Fruit fly (Drosophila melanogaster) whole organism, embryonic: ENCODE measurements around the gene nudC.

ENCODE experiments used
- Ada2b ChIP-seq: fragments of 200-800 bp; sonication (Bioruptor generic); IDR thresholded peaks from 2 replicates; pipeline ENCODE4 v1.3.6; 2022; ENCODE audit warnings: missing biosample characterization, missing genetic modification characterization
- Adf1 ChIP-seq: fragments of 200-800 bp; sonication (Bioruptor generic); IDR thresholded peaks from 2 replicates; pipeline ENCODE4 v1.3.6; 2022; ENCODE audit warnings: missing biosample characterization, missing genetic modification characterization
- Atf6 ChIP-seq: fragments of 200-800 bp; sonication (Bioruptor generic); IDR thresholded peaks from 2 replicates; pipeline ENCODE4 v1.3.6; 2022; ENCODE audit warnings: missing biosample characterization, missing genetic modification characterization
- Bteb2 ChIP-seq: fragments of 200-800 bp; sonication (Bioruptor generic); optimal IDR thresholded peaks from 2 replicates; lab custom pipeline; 2016; ENCODE audit warnings: missing biosample characterization, missing genetic modification characterization
- C15 ChIP-seq: fragments of 200-800 bp; sonication (Bioruptor generic); IDR thresholded peaks from 3 replicates; pipeline ENCODE4 v1.3.6; 2022; ENCODE audit warnings: missing biosample characterization, missing genetic modification characterization
- CG10209 ChIP-seq: fragments of 200-800 bp; sonication (Bioruptor generic); optimal IDR thresholded peaks from 3 replicates; lab custom pipeline; 2017; ENCODE audit warnings: missing biosample characterization, mild to moderate bottlenecking, missing genetic modification characterization, missing genetic modification reagents
- CG10565 ChIP-seq: fragments of 200-800 bp; sonication (Bioruptor generic); optimal IDR thresholded peaks from 3 replicates; lab custom pipeline; 2016; ENCODE audit warnings: missing biosample characterization, mild to moderate bottlenecking, missing genetic modification characterization
- CG10959 ChIP-seq: fragments of 200-800 bp; sonication (Bioruptor generic); IDR thresholded peaks from 2 replicates; pipeline ENCODE4 v1.3.6; 2022; ENCODE audit warnings: missing biosample characterization, missing genetic modification characterization
- CG14860 ChIP-seq: fragments of 200-800 bp; sonication (Bioruptor generic); IDR thresholded peaks from 3 replicates; pipeline ENCODE4 v1.3.6; 2022; ENCODE audit warnings: missing biosample characterization, missing genetic modification characterization; ENCODE audit not compliant: partially characterized antibody
- CG15696 ChIP-seq: fragments of 200-800 bp; sonication (Bioruptor generic); optimal IDR thresholded peaks from 2 replicates; lab custom pipeline; 2019; ENCODE audit warnings: missing biosample characterization, mild to moderate bottlenecking, missing genetic modification characterization, moderate library complexity
- CG1603 ChIP-seq: fragments of 200-800 bp; sonication (Bioruptor generic); optimal IDR thresholded peaks from 2 replicates; lab custom pipeline; 2019; ENCODE audit warnings: missing biosample characterization, mild to moderate bottlenecking, missing genetic modification characterization, moderate library complexity
- CG16815 ChIP-seq: fragments of 200-800 bp; sonication (Bioruptor generic); optimal IDR thresholded peaks from 3 replicates; lab custom pipeline; 2017; ENCODE audit warnings: missing biosample characterization, mild to moderate bottlenecking, missing genetic modification characterization
- CG17186 ChIP-seq: fragments of 200-800 bp; sonication (Bioruptor generic); optimal IDR thresholded peaks from 3 replicates; lab custom pipeline; 2017; ENCODE audit warnings: missing biosample characterization, missing genetic modification reagents, missing genetic modification characterization
- CG18764 ChIP-seq: fragments of 200-800 bp; sonication (Bioruptor generic); optimal IDR thresholded peaks from 3 replicates; lab custom pipeline; 2016; ENCODE audit warnings: missing biosample characterization, missing genetic modification characterization
- CG32532 ChIP-seq: fragments of 200-800 bp; sonication (Bioruptor generic); IDR thresholded peaks from 2 replicates; pipeline ENCODE4 v1.3.6; 2022; ENCODE audit warnings: missing biosample characterization, missing genetic modification characterization
- CG3281 ChIP-seq: fragments of 200-800 bp; sonication (Bioruptor generic); optimal IDR thresholded peaks from 3 replicates; lab custom pipeline; 2017; ENCODE audit warnings: missing biosample characterization, mild to moderate bottlenecking, missing genetic modification characterization
- CG5953 ChIP-seq: fragments of 200-800 bp; sonication (Bioruptor generic); IDR thresholded peaks from 2 replicates; pipeline ENCODE4 v1.3.6; 2022; ENCODE audit warnings: missing biosample characterization, missing genetic modification characterization
- CG7928 ChIP-seq: fragments of 200-800 bp; sonication (Bioruptor generic); optimal IDR thresholded peaks from 2 replicates; lab custom pipeline; 2017; ENCODE audit warnings: missing biosample characterization, mild to moderate bottlenecking, missing genetic modification characterization
- CG8765 ChIP-seq: fragments of 200-800 bp; sonication (Bioruptor generic); IDR thresholded peaks from 2 replicates; pipeline ENCODE4 v1.3.6; 2022; ENCODE audit warnings: missing biosample characterization, missing genetic modification characterization
- D19A ChIP-seq: fragments of 200-800 bp; optimal IDR thresholded peaks from 3 replicates; lab custom pipeline; 2019; ENCODE audit warnings: missing biosample characterization, mild to moderate bottlenecking, missing genetic modification characterization, moderate library complexity
- Dbx ChIP-seq: fragments of 200-800 bp; sonication (Bioruptor generic); IDR thresholded peaks from 3 replicates; pipeline ENCODE4 v1.3.6; 2022; ENCODE audit warnings: missing biosample characterization, missing genetic modification characterization
- Drgx ChIP-seq: fragments of 200-800 bp; sonication (Bioruptor generic); IDR thresholded peaks from 2 replicates; pipeline ENCODE4 v1.3.6; 2022; ENCODE audit warnings: missing biosample characterization, missing genetic modification characterization
- HLH3B ChIP-seq: fragments of 200-800 bp; sonication (Bioruptor generic); IDR thresholded peaks from 2 replicates; pipeline ENCODE4 v1.3.6; 2022; ENCODE audit warnings: missing biosample characterization, missing genetic modification characterization
- Lpt ChIP-seq: fragments of >200 bp; optimal IDR thresholded peaks from 2 replicates; lab custom pipeline; 2018; ENCODE audit warnings: missing biosample characterization, missing genetic modification characterization
- Mrtf ChIP-seq: fragments of 200-800 bp; sonication (Bioruptor generic); IDR thresholded peaks from 3 replicates; pipeline ENCODE4 v1.3.6; 2022; ENCODE audit warnings: missing biosample characterization, missing genetic modification characterization
- Optix ChIP-seq: fragments of 200-800 bp; sonication (Bioruptor generic); IDR thresholded peaks from 3 replicates; pipeline ENCODE4 v1.3.6; 2022; ENCODE audit warnings: missing biosample characterization, missing genetic modification characterization
- Poxn ChIP-seq: fragments of 200-800 bp; sonication (Bioruptor generic); IDR thresholded peaks from 2 replicates; pipeline ENCODE4 v1.3.6; 2022; ENCODE audit warnings: missing biosample characterization, missing genetic modification characterization
- Rx ChIP-seq: fragments of 200-800 bp; sonication (Bioruptor generic); IDR thresholded peaks from 2 replicates; pipeline ENCODE4 v1.3.6; 2022; ENCODE audit warnings: missing biosample characterization, missing genetic modification characterization
- YL-1 ChIP-seq: fragments of 200-800 bp; sonication (Bioruptor generic); optimal IDR thresholded peaks from 3 replicates; lab custom pipeline; 2017; ENCODE audit warnings: missing biosample characterization, mild to moderate bottlenecking, missing genetic modification characterization
- aop ChIP-seq: fragments of 200-800 bp; sonication (Bioruptor generic); IDR thresholded peaks from 2 replicates; pipeline ENCODE4 v1.3.6; 2022; ENCODE audit warnings: missing biosample characterization, missing genetic modification characterization
- ash1 ChIP-seq: fragments of 200-800 bp; sonication (Bioruptor generic); optimal IDR thresholded peaks from 2 replicates; lab custom pipeline; 2018; ENCODE audit warnings: missing biosample characterization, mild to moderate bottlenecking, missing genetic modification characterization
- bbx ChIP-seq: fragments of 200-800 bp; sonication (Bioruptor generic); IDR thresholded peaks from 2 replicates; pipeline ENCODE4 v1.3.6; 2022; ENCODE audit warnings: missing biosample characterization, missing genetic modification characterization; ENCODE audit not compliant: partially characterized antibody
- cas ChIP-seq: fragments of 200-800 bp; sonication (Bioruptor generic); IDR thresholded peaks from 2 replicates; pipeline ENCODE4 v1.3.6; 2022; ENCODE audit warnings: missing biosample characterization, missing genetic modification characterization
- cwo ChIP-seq: fragments of 200-800 bp; sonication (Bioruptor generic); optimal IDR thresholded peaks from 3 replicates; lab custom pipeline; 2017; ENCODE audit warnings: missing biosample characterization, missing genetic modification characterization, mild to moderate bottlenecking, moderate library complexity, missing genetic modification reagents
- dmrt99B ChIP-seq: fragments of 200-800 bp; sonication (Bioruptor generic); optimal IDR thresholded peaks from 2 replicates; lab custom pipeline; 2018; ENCODE audit warnings: missing biosample characterization, mild to moderate bottlenecking, missing genetic modification characterization, moderate library complexity
- dysf ChIP-seq: fragments of 200-800 bp; sonication (Bioruptor generic); IDR thresholded peaks from 3 replicates; pipeline ENCODE4 v1.3.6; 2022; ENCODE audit warnings: missing biosample characterization, missing genetic modification characterization
- gsb-n ChIP-seq: fragments of 200-800 bp; sonication (Bioruptor generic); optimal IDR thresholded peaks from 3 replicates; lab custom pipeline; 2018; ENCODE audit warnings: missing biosample characterization, mild to moderate bottlenecking, missing genetic modification characterization
- hth ChIP-seq: fragments of >200 bp; optimal IDR thresholded peaks from 2 replicates; lab custom pipeline; 2017; ENCODE audit warnings: inconsistent platforms
- inv ChIP-seq: fragments of 200-800 bp; sonication (Bioruptor generic); IDR thresholded peaks from 2 replicates; pipeline ENCODE4 v1.3.6; 2022; ENCODE audit warnings: missing biosample characterization, missing genetic modification characterization; ENCODE audit not compliant: partially characterized antibody
- lab ChIP-seq: fragments of 200-800 bp; sonication (Bioruptor generic); optimal IDR thresholded peaks from 3 replicates; lab custom pipeline; 2017; ENCODE audit warnings: missing biosample characterization, missing genetic modification characterization, mild to moderate bottlenecking, moderate library complexity, missing genetic modification reagents
- lola ChIP-seq, 3 experiments: fragments of >200 bp in 2 of 3; fragments of 200-800 bp in 1 of 3; sonication (Bioruptor generic) in 1 of 3; optimal IDR thresholded peaks; 2 replicates each; lab custom pipeline; 2017 to 2019; ENCODE audit warnings: missing biosample characterization in 3 of 3, missing genetic modification characterization in 3 of 3, mild to moderate bottlenecking in 1 of 3, moderate library complexity in 1 of 3
- org-1 ChIP-seq: fragments of 200-800 bp; sonication (Bioruptor generic); optimal IDR thresholded peaks from 2 replicates; lab custom pipeline; 2017; ENCODE audit warnings: missing biosample characterization, missing genetic modification characterization
- p53 ChIP-seq: fragments of 200-800 bp; sonication (Bioruptor generic); optimal IDR thresholded peaks from 2 replicates; lab custom pipeline; 2016; ENCODE audit warnings: missing biosample characterization, missing genetic modification characterization
- pzg ChIP-seq: fragments of 200-800 bp; sonication (Bioruptor generic); optimal IDR thresholded peaks from 3 replicates; lab custom pipeline; 2018; ENCODE audit warnings: missing biosample characterization, mild to moderate bottlenecking, missing genetic modification characterization, moderate library complexity
- sens ChIP-seq: fragments of 200-800 bp; sonication (Bioruptor generic); peaks from one replicate; lab custom pipeline; 2016; ENCODE audit warnings: missing biosample characterization, missing genetic modification characterization
- sima ChIP-seq: fragments of 200-800 bp; sonication (Bioruptor generic); optimal IDR thresholded peaks from 2 replicates; lab custom pipeline; 2016; ENCODE audit warnings: missing biosample characterization, missing genetic modification characterization
- tio ChIP-seq: fragments of 200-800 bp; sonication (Bioruptor generic); optimal IDR thresholded peaks from 2 replicates; lab custom pipeline; 2017; ENCODE audit warnings: missing biosample characterization, missing genetic modification characterization, inconsistent platforms
- vnd ChIP-seq: fragments of 200-800 bp; sonication (Bioruptor generic); IDR thresholded peaks from 3 replicates; pipeline ENCODE4 v1.3.6; 2022; ENCODE audit warnings: missing biosample characterization, missing genetic modification characterization; ENCODE audit not compliant: partially characterized antibody
- wor ChIP-seq: fragments of 200-800 bp; sonication (Bioruptor generic); IDR thresholded peaks from 2 replicates; pipeline ENCODE4 v1.3.6; 2022; ENCODE audit warnings: missing biosample characterization, missing genetic modification characterization
- zen ChIP-seq: fragments of 200-800 bp; sonication (Bioruptor generic); optimal IDR thresholded peaks from 3 replicates; lab custom pipeline; 2018; ENCODE audit warnings: missing biosample characterization, mild to moderate bottlenecking, missing genetic modification characterization, moderate library complexity

Gene nudC

DNA sequence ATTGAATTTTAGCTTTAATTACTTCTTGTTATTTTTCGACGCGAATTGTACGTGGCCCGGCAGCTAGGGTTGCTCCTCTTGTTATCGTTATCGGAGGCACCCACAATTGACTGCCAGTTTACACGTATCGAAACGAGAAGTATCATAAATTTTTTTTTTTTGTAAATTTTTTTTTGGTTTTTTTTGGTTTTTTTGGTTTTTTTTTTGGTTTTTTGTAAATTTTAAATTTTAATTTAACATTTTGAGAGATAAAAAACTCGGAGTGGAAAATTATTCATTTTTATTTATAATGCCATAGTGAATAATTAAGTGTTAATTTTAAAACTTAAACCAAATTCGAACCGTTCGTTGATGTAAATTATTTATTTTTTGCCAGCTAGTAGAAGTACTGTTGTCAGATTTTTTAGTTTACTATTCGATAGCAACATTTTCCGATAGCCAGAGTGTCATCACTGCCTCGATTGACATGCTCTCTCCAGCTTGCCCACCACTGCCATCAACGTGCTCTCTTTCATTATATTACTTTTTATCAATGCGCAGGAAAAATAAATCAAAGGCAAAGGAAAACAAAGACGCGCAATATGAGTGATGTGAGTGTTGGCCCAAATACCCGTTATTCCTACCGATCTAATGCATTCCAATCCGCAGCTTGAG, 40.3 kb downstream of the nudC start, which contains the start of the genes kud and Zcchc7 (continued):
- TF ChIP-seq dysf (peak; percentile 63; the same call in 2 of the 3 replicates), CG10565 (GFP tag; lab: Kevin White, UChicago) (no peak), CG10959 (GFP tag; lab: Robert Waterston, UW) (no peak), CG8765 (GFP tag; lab: Robert Waterston, UW) (no peak), C15 (GFP tag; lab: Robert Waterston, UW) (no peak), lola (GFP tag; optimal IDR thresholded peaks at IDR 0.05; lab: Kevin White, UChicago) (peak in 1 of 3 experiments; percentile 65), Drgx (GFP tag; lab: Robert Waterston, UW) (0 out of 2 replicates have a peak, but pooled peaks have one; percentile 7), CG3281 (GFP tag; lab: Kevin White, UChicago) (peak; percentile 64), Dbx (GFP tag; lab: Robert Waterston, UW) (peak; percentile 28; the same call in 1 of the 3 replicates), CG7928 (GFP tag; lab: Kevin White, UChicago) (peak; percentile 22), CG15696 (tag; lab: Kevin White, UChicago) (peak; percentile 59), CG5953 (GFP tag; lab: Robert Waterston, UW) (no peak), lab (no peak), tio (GFP tag; lab: Kevin White, UChicago) (no peak), CG10209 (GFP tag; lab: Kevin White, UChicago) (peak; percentile 54), sens (GFP tag; lab: Kevin White, UChicago) (peak; percentile 89), vnd (peak; percentile 31; the same call in 1 of the 3 replicates), Lpt (GFP tag; lab: Kevin White, UChicago) (no peak), CG16815 (GFP tag; lab: Kevin White, UChicago) (no peak), bbx (GFP tag; lab: Robert Waterston, UW) (peak; percentile 7; the same call in 1 of the 2 replicates), dmrt99B (tag; lab: Kevin White, UChicago) (no peak), Poxn (no peak), YL-1 (GFP tag; lab: Kevin White, UChicago) (peak; percentile 41), ash1 (no peak), zen (peak; percentile 33), CG18764 (GFP tag; lab: Kevin White, UChicago) (no peak), CG32532 (peak; percentile 67), cwo (GFP tag; lab: Kevin White, UChicago) (peak; percentile 37), HLH3B (GFP tag; lab: Robert Waterston, UW) (no peak), pzg (GFP tag; lab: Kevin White, UChicago) (peak; percentile 47), Optix (GFP tag; lab: Robert Waterston, UW) (no peak), Atf6 (GFP tag; lab: Robert Waterston, UW) (0 out of 2 replicates have a peak, but pooled peaks have one; percentile 58), inv (no peak), CG17186 (GFP tag; lab: Kevin White, UChicago) (peak; percentile 40), wor (GFP tag; lab: Robert Waterston, UW) (no peak), CG14860 (peak; percentile 45; the same call in 1 of the 3 replicates), CG1603 (peak; percentile 28), org-1 (GFP tag; lab: Kevin White, UChicago) (no peak), gsb-n (no peak), Ada2b (GFP tag; lab: Robert Waterston, UW) (no peak), Bteb2 (peak; percentile 54), D19A (tag; lab: Kevin White, UChicago) (no peak), hth (no peak), p53 (no peak), Adf1 (GFP tag; lab: Robert Waterston, UW) (no peak), Mrtf (GFP tag; lab: Robert Waterston, UW) (no peak), sima (no peak), aop (GFP tag; lab: Robert Waterston, UW) (no peak), Rx (GFP tag; lab: Robert Waterston, UW) (no peak), cas (GFP tag; lab: Robert Waterston, UW) (no peak)
